Fruit fly (Drosophila melanogaster) S2 (cell line): Measurements from ENCODE around the gene Ace.

Experiments
- CG8478 ChIP-seq: fragments of >200 bp; optimal IDR thresholded peaks from 2 replicates; lab custom pipeline; 2018
- CTCF ChIP-seq, 2 experiments: fragments of >200 bp; optimal IDR thresholded peaks; 2 replicates each; lab custom pipeline; 2018

dm6 chr3R:13274257-13274796 lies 15.0 kb upstream of the Ace start:
- TF ChIP-seq CG8478 (lab: Kevin White, UChicago) (no peak), CTCF (optimal IDR thresholded peaks at IDR 0.05; lab: Kevin White, UChicago) (no peak)
